Worm (Caenorhabditis elegans) whole organism, young adult: Measurements from ENCODE around the gene eyg-1.

Source experiments
- Y53F4B.3 ChIP-seq: fragments of 200-800 bp; sonication (Bioruptor generic); IDR thresholded peaks from 2 replicates; pipeline ENCODE4 v1.3.6; 2022; ENCODE audit warnings: missing genetic modification reagents, missing genetic modification characterization, missing compliant biosample characterization
- chd-7 ChIP-seq: sonication (generic microtip); optimal IDR thresholded peaks from 2 replicates; lab custom pipeline; 2016; ENCODE audit warnings: mild to moderate bottlenecking, missing genetic modification characterization, moderate library complexity, missing compliant biosample characterization
- gei-17 ChIP-seq: fragments of 200-800 bp; sonication (Bioruptor generic); optimal IDR thresholded peaks from 2 replicates; lab custom pipeline; 2018; ENCODE audit warnings: mild to moderate bottlenecking, missing genetic modification characterization, missing compliant biosample characterization
- hsf-1 ChIP-seq: fragments of 200-800 bp; sonication (Bioruptor generic); IDR thresholded peaks from 2 replicates; pipeline ENCODE4 v1.3.6; 2022; ENCODE audit warnings: missing genetic modification reagents, missing genetic modification characterization, missing compliant biosample characterization
- repo-1 ChIP-seq: sonication (generic microtip); optimal IDR thresholded peaks from 2 replicates; lab custom pipeline; 2017; ENCODE audit warnings: mild to moderate bottlenecking, missing genetic modification characterization, missing compliant biosample characterization
- unc-62 ChIP-seq: fragments of 150-350 bp; optimal IDR thresholded peaks from 2 replicates; lab custom pipeline; 2014; ENCODE audit warnings: missing biosample characterization, missing genetic modification reagents, missing genetic modification characterization

DNA sequence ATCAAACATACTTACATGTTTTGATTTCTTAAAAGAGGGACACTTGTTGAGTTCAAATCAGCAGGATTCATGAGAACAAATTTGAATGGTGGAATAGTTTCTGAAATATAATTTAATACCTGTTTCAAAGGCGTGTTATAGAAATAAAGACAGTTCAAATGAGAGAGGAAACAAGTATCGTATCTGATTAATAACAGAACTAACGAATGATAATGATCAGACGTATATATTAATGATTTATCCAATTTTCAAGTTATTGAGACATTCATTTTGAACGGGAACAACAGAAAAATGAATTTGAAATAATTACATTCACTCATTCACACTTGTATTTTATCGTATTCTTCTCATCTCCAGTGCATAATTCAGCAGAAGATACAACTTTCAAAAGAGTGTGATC is 27.9 kb upstream of the eyg-1 start, which contains the start of gene chil-4:
- TF ChIP-seq gei-17 (GFP tag; lab: Kevin White, UChicago) (no peak), repo-1 (tag; lab: Kevin White, UChicago) (no peak), hsf-1 (GFP tag; lab: Robert Waterston, UW) (no peak), unc-62 (GFP tag; lab: Kevin White, UChicago) (no peak), chd-7 (no peak), Y53F4B.3 (GFP tag; lab: Robert Waterston, UW) (no peak)
